Fruit fly (Drosophila melanogaster) whole organism, embryonic: ENCODE data around the gene fan.

Experiments used
- BEAF-32 ChIP-seq: fragments of 200-800 bp; sonication (Bioruptor generic); optimal IDR thresholded peaks from 3 replicates; lab custom pipeline; 2017; ENCODE audit warnings: missing biosample characterization, missing genetic modification characterization, mild to moderate bottlenecking, moderate library complexity, missing genetic modification reagents
- Bgb ChIP-seq: fragments of 200-800 bp; sonication (Bioruptor generic); IDR thresholded peaks from 2 replicates; pipeline ENCODE4 v1.3.6; 2022; ENCODE audit warnings: missing biosample characterization, missing genetic modification characterization; ENCODE audit not compliant: partially characterized antibody
- Blimp-1 ChIP-seq: fragments of 200-800 bp; sonication (Bioruptor generic); optimal IDR thresholded peaks from 3 replicates; lab custom pipeline; 2018; ENCODE audit warnings: missing biosample characterization, missing genetic modification characterization, mild to moderate bottlenecking, moderate library complexity, missing genetic modification reagents
- CG10543 ChIP-seq: fragments of 200-800 bp; sonication (Bioruptor generic); optimal IDR thresholded peaks from 3 replicates; lab custom pipeline; 2017; ENCODE audit warnings: missing biosample characterization, mild to moderate bottlenecking, missing genetic modification characterization, moderate library complexity
- CG10959 ChIP-seq: fragments of 200-800 bp; sonication (Bioruptor generic); IDR thresholded peaks from 2 replicates; pipeline ENCODE4 v1.3.6; 2022; ENCODE audit warnings: missing biosample characterization, missing genetic modification characterization
- CG12942 ChIP-seq: fragments of 200-800 bp; sonication (Bioruptor generic); optimal IDR thresholded peaks from 3 replicates; lab custom pipeline; 2016; ENCODE audit warnings: missing biosample characterization, missing genetic modification characterization
- CG13775 ChIP-seq: fragments of 200-800 bp; sonication (Bioruptor generic); optimal IDR thresholded peaks from 3 replicates; lab custom pipeline; 2017; ENCODE audit warnings: missing biosample characterization, mild to moderate bottlenecking, missing genetic modification characterization
- CG14710 ChIP-seq: fragments of 200-800 bp; sonication (Bioruptor generic); optimal IDR thresholded peaks from 3 replicates; lab custom pipeline; 2019; ENCODE audit warnings: missing biosample characterization, mild to moderate bottlenecking, missing genetic modification characterization, moderate library complexity
- CG15479 ChIP-seq: fragments of 200-800 bp; sonication (Bioruptor generic); optimal IDR thresholded peaks from 3 replicates; lab custom pipeline; 2019; ENCODE audit warnings: missing biosample characterization, mild to moderate bottlenecking, missing genetic modification characterization, moderate library complexity
- CG17328 ChIP-seq: fragments of 200-800 bp; sonication (Bioruptor generic); IDR thresholded peaks from 2 replicates; pipeline ENCODE4 v1.3.6; 2022; ENCODE audit warnings: missing biosample characterization, missing genetic modification characterization
- CG17802 ChIP-seq: fragments of 200-800 bp; sonication (Bioruptor generic); optimal IDR thresholded peaks from 2 replicates; lab custom pipeline; 2018; ENCODE audit warnings: missing biosample characterization, mild to moderate bottlenecking, missing genetic modification characterization, moderate library complexity
- CG2116 ChIP-seq: fragments of 200-800 bp; sonication (Bioruptor generic); optimal IDR thresholded peaks from 3 replicates; lab custom pipeline; 2018; ENCODE audit warnings: missing biosample characterization, mild to moderate bottlenecking, missing genetic modification characterization
- CG3065 ChIP-seq: fragments of 200-800 bp; sonication (Bioruptor generic); optimal IDR thresholded peaks from 2 replicates; lab custom pipeline; 2016; ENCODE audit warnings: missing biosample characterization, missing genetic modification characterization
- CG4360 ChIP-seq: fragments of 200-800 bp; sonication (Bioruptor generic); IDR thresholded peaks from 2 replicates; pipeline ENCODE4 v1.3.6; 2022; ENCODE audit warnings: missing biosample characterization, missing genetic modification characterization
- CG5180 ChIP-seq: fragments of 200-800 bp; sonication (Bioruptor generic); optimal IDR thresholded peaks from 3 replicates; lab custom pipeline; 2017; ENCODE audit warnings: missing biosample characterization, missing genetic modification characterization, mild to moderate bottlenecking, moderate library complexity, missing genetic modification reagents
- CG5245 ChIP-seq: fragments of 200-800 bp; sonication (Bioruptor generic); optimal IDR thresholded peaks from 3 replicates; lab custom pipeline; 2016; ENCODE audit warnings: missing biosample characterization, missing genetic modification characterization
- CG7786 ChIP-seq: fragments of 200-800 bp; sonication (Bioruptor generic); optimal IDR thresholded peaks from 2 replicates; lab custom pipeline; 2016; ENCODE audit warnings: missing biosample characterization, missing genetic modification characterization
- CG7928 ChIP-seq: fragments of 200-800 bp; sonication (Bioruptor generic); optimal IDR thresholded peaks from 2 replicates; lab custom pipeline; 2017; ENCODE audit warnings: missing biosample characterization, mild to moderate bottlenecking, missing genetic modification characterization
- CG8281 ChIP-seq: fragments of 200-800 bp; sonication (Bioruptor generic); optimal IDR thresholded peaks from 2 replicates; lab custom pipeline; 2018; ENCODE audit warnings: missing biosample characterization, mild to moderate bottlenecking, missing genetic modification characterization, moderate library complexity
- CG8290 ChIP-seq, 3 experiments: fragments of 200-800 bp; sonication (Bioruptor generic); optimal IDR thresholded peaks; 2 replicates each; lab custom pipeline; 2016 to 2019; ENCODE audit warnings: missing biosample characterization in 3 of 3, missing genetic modification characterization in 3 of 3, mild to moderate bottlenecking in 2 of 3, moderate library complexity in 1 of 3
- CoRest ChIP-seq: fragments of 200-800 bp; sonication (Bioruptor generic); optimal IDR thresholded peaks from 3 replicates; lab custom pipeline; 2018; ENCODE audit warnings: missing biosample characterization, mild to moderate bottlenecking, missing genetic modification characterization, moderate library complexity
- Dp ChIP-seq: fragments of 200-800 bp; sonication (Bioruptor generic); optimal IDR thresholded peaks from 2 replicates; lab custom pipeline; 2018; ENCODE audit warnings: missing biosample characterization, mild to moderate bottlenecking, missing genetic modification characterization, moderate library complexity
- Ets65A ChIP-seq: fragments of 200-800 bp; sonication (Bioruptor generic); peaks from one replicate; lab custom pipeline; 2016; ENCODE audit warnings: missing biosample characterization, missing genetic modification characterization
- Ets97D ChIP-seq: fragments of 200-800 bp; sonication (Bioruptor generic); optimal IDR thresholded peaks from 3 replicates; lab custom pipeline; 2016; ENCODE audit warnings: missing biosample characterization, missing genetic modification characterization
- Fer3 ChIP-seq: fragments of 200-800 bp; sonication (Bioruptor generic); optimal IDR thresholded peaks from 2 replicates; lab custom pipeline; 2018; ENCODE audit warnings: missing biosample characterization, mild to moderate bottlenecking, missing genetic modification characterization, moderate library complexity
- HmgD ChIP-seq: fragments of 200-800 bp; sonication (Bioruptor generic); optimal IDR thresholded peaks from 3 replicates; lab custom pipeline; 2016; ENCODE audit warnings: missing biosample characterization, missing genetic modification characterization
- Hmr ChIP-seq: fragments of 200-800 bp; sonication (Bioruptor generic); optimal IDR thresholded peaks from 3 replicates; lab custom pipeline; 2017; ENCODE audit warnings: mild to moderate bottlenecking, missing biosample characterization, missing genetic modification reagents, missing genetic modification characterization
- Hsf ChIP-seq: fragments of 200-800 bp; sonication (Bioruptor generic); optimal IDR thresholded peaks from 3 replicates; lab custom pipeline; 2016; ENCODE audit warnings: missing biosample characterization, missing genetic modification characterization
- Lpt ChIP-seq: fragments of >200 bp; optimal IDR thresholded peaks from 2 replicates; lab custom pipeline; 2018; ENCODE audit warnings: missing biosample characterization, missing genetic modification characterization
- Nf-YC ChIP-seq: fragments of 200-800 bp; optimal IDR thresholded peaks from 3 replicates; lab custom pipeline; 2019; ENCODE audit warnings: missing biosample characterization, mild to moderate bottlenecking, missing genetic modification characterization, moderate library complexity
- Optix ChIP-seq: fragments of 200-800 bp; sonication (Bioruptor generic); IDR thresholded peaks from 3 replicates; pipeline ENCODE4 v1.3.6; 2022; ENCODE audit warnings: missing biosample characterization, missing genetic modification characterization
- Six4 ChIP-seq: fragments of 200-800 bp; sonication (Bioruptor generic); optimal IDR thresholded peaks from 2 replicates; lab custom pipeline; 2016; ENCODE audit warnings: missing biosample characterization, missing genetic modification characterization
- Xrp1 ChIP-seq: fragments of 200-800 bp; sonication (Bioruptor generic); IDR thresholded peaks from 2 replicates; pipeline ENCODE4 v1.3.6; 2022; ENCODE audit warnings: missing biosample characterization, missing genetic modification characterization
- ap ChIP-seq: fragments of 200-800 bp; sonication (Bioruptor generic); IDR thresholded peaks from 2 replicates; pipeline ENCODE4 v1.3.6; 2022; ENCODE audit warnings: missing biosample characterization, missing genetic modification characterization
- ase ChIP-seq: fragments of 200-800 bp; sonication (Bioruptor generic); IDR thresholded peaks from 3 replicates; pipeline ENCODE4 v1.3.6; 2022; ENCODE audit warnings: missing biosample characterization, missing genetic modification characterization
- bbx ChIP-seq: fragments of 200-800 bp; sonication (Bioruptor generic); IDR thresholded peaks from 2 replicates; pipeline ENCODE4 v1.3.6; 2022; ENCODE audit warnings: missing biosample characterization, missing genetic modification characterization; ENCODE audit not compliant: partially characterized antibody
- ci ChIP-seq: fragments of 200-800 bp; sonication (Bioruptor generic); IDR thresholded peaks from 3 replicates; pipeline ENCODE4 v1.3.6; 2022; ENCODE audit warnings: missing biosample characterization, missing genetic modification characterization
- croc ChIP-seq: fragments of 200-800 bp; sonication (Bioruptor generic); conservative IDR thresholded peaks from 3 replicates; pipeline ENCODE4 v1.3.6; 2022; ENCODE audit warnings: missing biosample characterization, missing genetic modification characterization
- crp ChIP-seq, 2 experiments: fragments of 200-800 bp; sonication (Bioruptor generic); optimal IDR thresholded peaks; 2 replicates in 1 of 2; 3 replicates in 1 of 2; lab custom pipeline; 2017; ENCODE audit warnings: missing biosample characterization in 2 of 2, missing genetic modification characterization in 2 of 2, mild to moderate bottlenecking in 1 of 2, moderate library complexity in 1 of 2
- dan ChIP-seq: fragments of 200-800 bp; sonication (Bioruptor generic); IDR thresholded peaks from 2 replicates; pipeline ENCODE4 v1.3.6; 2022; ENCODE audit warnings: missing biosample characterization, missing genetic modification characterization
- danr ChIP-seq: fragments of 200-800 bp; sonication (Bioruptor generic); IDR thresholded peaks from 2 replicates; pipeline ENCODE4 v1.3.6; 2022; ENCODE audit warnings: missing biosample characterization, missing genetic modification characterization
- dm ChIP-seq: fragments of 200-800 bp; sonication (Bioruptor generic); optimal IDR thresholded peaks from 3 replicates; lab custom pipeline; 2016; ENCODE audit warnings: missing biosample characterization, missing genetic modification characterization
- eyg ChIP-seq: fragments of 200-800 bp; sonication (Bioruptor generic); optimal IDR thresholded peaks from 3 replicates; lab custom pipeline; 2016; ENCODE audit warnings: missing biosample characterization, missing genetic modification characterization
- fu2 ChIP-seq: fragments of 200-800 bp; sonication (Bioruptor generic); optimal IDR thresholded peaks from 2 replicates; lab custom pipeline; 2016; ENCODE audit warnings: missing biosample characterization, missing genetic modification characterization
- gce ChIP-seq: fragments of 200-800 bp; sonication (Bioruptor generic); IDR thresholded peaks from 3 replicates; pipeline ENCODE4 v1.3.6; 2022; ENCODE audit warnings: missing biosample characterization, missing genetic modification characterization
- mirr ChIP-seq: fragments of 200-800 bp; sonication (Bioruptor generic); optimal IDR thresholded peaks from 3 replicates; lab custom pipeline; 2018; ENCODE audit warnings: missing biosample characterization, mild to moderate bottlenecking, missing genetic modification characterization
- p53 ChIP-seq: fragments of 200-800 bp; sonication (Bioruptor generic); optimal IDR thresholded peaks from 2 replicates; lab custom pipeline; 2016; ENCODE audit warnings: missing biosample characterization, missing genetic modification characterization
- sob ChIP-seq: fragments of 200-800 bp; sonication (Bioruptor generic); IDR thresholded peaks from 2 replicates; pipeline ENCODE4 v1.3.6; 2022; ENCODE audit warnings: missing biosample characterization, missing genetic modification characterization
- stwl ChIP-seq: fragments of 200-800 bp; sonication (Bioruptor generic); optimal IDR thresholded peaks from 3 replicates; lab custom pipeline; 2018; ENCODE audit warnings: missing biosample characterization, mild to moderate bottlenecking, missing genetic modification characterization, moderate library complexity
- sug ChIP-seq: fragments of 200-800 bp; optimal IDR thresholded peaks from 2 replicates; lab custom pipeline; 2019; ENCODE audit warnings: missing biosample characterization, mild to moderate bottlenecking, missing genetic modification characterization, moderate library complexity
- tgo ChIP-seq: fragments of 200-800 bp; sonication (Bioruptor generic); IDR thresholded peaks from 3 replicates; pipeline ENCODE4 v1.3.6; 2022; ENCODE audit warnings: missing biosample characterization, missing genetic modification characterization
- vnd ChIP-seq: fragments of 200-800 bp; sonication (Bioruptor generic); IDR thresholded peaks from 3 replicates; pipeline ENCODE4 v1.3.6; 2022; ENCODE audit warnings: missing biosample characterization, missing genetic modification characterization; ENCODE audit not compliant: partially characterized antibody
- zfh1 ChIP-seq: fragments of 200-800 bp; sonication (Bioruptor generic); IDR thresholded peaks from 3 replicates; pipeline ENCODE4 v1.3.6; 2022; ENCODE audit warnings: missing biosample characterization, missing genetic modification characterization

fan gene

DNA sequence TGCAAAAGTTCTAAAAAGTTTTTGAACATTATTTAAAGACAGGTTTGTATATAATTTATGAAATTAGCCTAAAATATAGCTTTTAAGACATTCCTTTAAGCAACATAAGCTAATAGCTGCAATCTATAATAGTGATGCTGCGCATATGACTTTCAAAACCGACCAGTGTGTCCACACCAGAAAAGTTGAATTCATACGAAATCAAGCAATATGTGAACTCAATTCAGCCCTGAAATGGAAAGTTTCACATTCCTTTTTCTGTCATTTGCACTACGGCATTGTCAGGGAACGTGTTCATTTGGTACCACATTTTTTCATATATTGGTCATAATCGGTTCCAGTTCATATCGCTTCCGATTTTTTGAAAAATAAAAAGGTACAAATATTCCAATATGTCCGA, at the start of gene fan:
Gene fan (plus strand): TSS at position 247 of the 400 bp plus-strand sequence.
- peak; percentile 99 for TF ChIP-seq CG14710 (tag; lab: Kevin White, UChicago)
- no peak for TF ChIP-seq CG13775
- no peak for TF ChIP-seq dm (GFP tag; lab: Kevin White, UChicago)
- TF ChIP-seq Xrp1 = no peak
- TF ChIP-seq CG5245 (GFP tag; lab: Kevin White, UChicago) = no peak
- TF ChIP-seq Dp (GFP tag; lab: Kevin White, UChicago) = peak; percentile 11
- peak; percentile 46 for TF ChIP-seq CG7928 (GFP tag; lab: Kevin White, UChicago)
- TF ChIP-seq bbx (GFP tag; lab: Robert Waterston, UW) = no peak
- no peak for TF ChIP-seq sob (GFP tag; lab: Robert Waterston, UW)
- peak; percentile 57 for TF ChIP-seq CG8290 (GFP tag; optimal IDR thresholded peaks at IDR 0.05; lab: Kevin White, UChicago)
- no peak for TF ChIP-seq CG8290 (tag; optimal IDR thresholded peaks at IDR 0.05; lab: Kevin White, UChicago)
- TF ChIP-seq eyg = no peak
- no peak for TF ChIP-seq Lpt (GFP tag; lab: Kevin White, UChicago)
- no peak for TF ChIP-seq CG10959 (GFP tag; lab: Robert Waterston, UW)
- no peak for TF ChIP-seq ase (GFP tag; lab: Robert Waterston, UW)
- TF ChIP-seq Ets97D (GFP tag; lab: Kevin White, UChicago) = peak; percentile 28
- TF ChIP-seq HmgD (GFP tag; lab: Kevin White, UChicago) = no peak
- TF ChIP-seq croc = no peak
- no peak for TF ChIP-seq vnd
- no peak for TF ChIP-seq danr (GFP tag; lab: Robert Waterston, UW)
- TF ChIP-seq CG15479 (GFP tag; lab: Kevin White, UChicago) = no peak
- no peak for TF ChIP-seq Ets65A (GFP tag; lab: Kevin White, UChicago)
- TF ChIP-seq gce (GFP tag; lab: Robert Waterston, UW) = no peak
- TF ChIP-seq CG12942 = no peak
- no peak for TF ChIP-seq CG5180 (GFP tag; lab: Kevin White, UChicago)
- TF ChIP-seq zfh1 (GFP tag; lab: Robert Waterston, UW) = no peak
- TF ChIP-seq Six4 (GFP tag; lab: Kevin White, UChicago) = no peak
- TF ChIP-seq dan = no peak
- no peak for TF ChIP-seq Bgb
- no peak for TF ChIP-seq tgo (GFP tag; lab: Robert Waterston, UW)
- TF ChIP-seq CoRest (tag; lab: Kevin White, UChicago) = no peak
- TF ChIP-seq CG2116 (GFP tag; lab: Kevin White, UChicago) = peak; percentile 23
- no peak for TF ChIP-seq crp (GFP tag; optimal IDR thresholded peaks at IDR 0.05; lab: Kevin White, UChicago)
- no peak for TF ChIP-seq BEAF-32
- peak; percentile 89 for TF ChIP-seq stwl (tag; lab: Kevin White, UChicago)
- no peak for TF ChIP-seq CG17328 (GFP tag; lab: Robert Waterston, UW)
- no peak for TF ChIP-seq Hmr (GFP tag; lab: Kevin White, UChicago)
- TF ChIP-seq CG17802 = no peak
- no peak for TF ChIP-seq Nf-YC
- TF ChIP-seq Hsf = no peak
- peak; percentile 57 for TF ChIP-seq Blimp-1 (GFP tag; lab: Kevin White, UChicago)
- TF ChIP-seq fu2 (GFP tag; lab: Kevin White, UChicago) = no peak

DNA sequence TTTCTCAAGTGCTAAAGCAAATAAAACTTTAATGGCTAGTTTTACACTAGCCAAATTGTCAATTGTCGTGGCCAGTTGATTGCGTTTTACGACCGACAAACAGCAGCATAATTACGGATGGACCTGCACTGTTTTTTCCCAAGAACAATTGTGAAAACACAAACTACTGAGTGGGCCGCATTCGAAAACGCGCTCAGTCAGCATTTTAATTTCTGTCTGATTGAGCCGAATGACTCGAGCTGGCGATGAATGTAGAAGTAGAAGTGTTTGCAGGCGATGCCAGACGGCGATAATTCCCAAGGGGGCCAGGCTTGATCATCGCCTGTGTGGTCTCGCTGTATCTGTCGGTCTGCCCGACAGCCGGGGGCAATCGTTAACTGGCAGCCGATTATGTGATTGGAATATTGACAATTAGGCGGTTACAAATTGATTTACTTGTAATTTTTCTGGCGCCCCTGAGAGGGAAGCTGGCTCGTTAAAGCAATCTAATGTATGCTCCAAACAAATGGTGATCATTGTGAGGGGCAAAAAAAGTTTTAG, 49.2 kb upstream of the fan start:
- TF ChIP-seq Ets65A (GFP tag; lab: Kevin White, UChicago) = peak; percentile 15
- TF ChIP-seq Fer3 = no peak
- peak; percentile 16 for TF ChIP-seq mirr
- peak; percentile 83 for TF ChIP-seq sug
- 0 out of 3 replicates have a peak, but pooled peaks have one; percentile 44 for TF ChIP-seq ci (GFP tag; lab: Robert Waterston, UW)
- TF ChIP-seq CG7786 (GFP tag; lab: Kevin White, UChicago) = peak; percentile 14
- TF ChIP-seq ap (GFP tag; lab: Robert Waterston, UW) = 0 out of 2 replicates have a peak, but pooled peaks have one; percentile 4
- no peak for TF ChIP-seq Optix (GFP tag; lab: Robert Waterston, UW)
- TF ChIP-seq CG10543 = peak; percentile 59
- TF ChIP-seq CG4360 (GFP tag; lab: Robert Waterston, UW) = 0 out of 2 replicates have a peak, but pooled peaks have one; percentile 9
- no peak for TF ChIP-seq CG3065 (GFP tag; lab: Kevin White, UChicago)
- TF ChIP-seq p53 (GFP tag; lab: Kevin White, UChicago) = no peak
- peak; percentile 72 for TF ChIP-seq CG8281 (tag; lab: Kevin White, UChicago)
